Fruit fly (Drosophila melanogaster) whole organism, embryonic: ENCODE data around the gene CG10660.
A peak's percentile ranks its signal among the peaks of the same experiment; 100 is the strongest.

ENCODE experiments used
- Abd-B ChIP-seq: fragments of 200-800 bp; sonication (Bioruptor generic); optimal IDR thresholded peaks from 2 replicates; lab custom pipeline; 2018; ENCODE audit warnings: missing biosample characterization, mild to moderate bottlenecking, missing genetic modification characterization, moderate library complexity
- BEAF-32 ChIP-seq: fragments of 200-800 bp; sonication (Bioruptor generic); optimal IDR thresholded peaks from 3 replicates; lab custom pipeline; 2017; ENCODE audit warnings: missing biosample characterization, missing genetic modification characterization, mild to moderate bottlenecking, moderate library complexity, missing genetic modification reagents
- Blimp-1 ChIP-seq: fragments of 200-800 bp; sonication (Bioruptor generic); optimal IDR thresholded peaks from 3 replicates; lab custom pipeline; 2018; ENCODE audit warnings: missing biosample characterization, missing genetic modification characterization, mild to moderate bottlenecking, moderate library complexity, missing genetic modification reagents
- C15 ChIP-seq: fragments of 200-800 bp; sonication (Bioruptor generic); IDR thresholded peaks from 3 replicates; pipeline ENCODE4 v1.3.6; 2022; ENCODE audit warnings: missing biosample characterization, missing genetic modification characterization
- CG10959 ChIP-seq: fragments of 200-800 bp; sonication (Bioruptor generic); IDR thresholded peaks from 2 replicates; pipeline ENCODE4 v1.3.6; 2022; ENCODE audit warnings: missing biosample characterization, missing genetic modification characterization
- CG1233 ChIP-seq: fragments of 200-800 bp; sonication (Bioruptor generic); optimal IDR thresholded peaks from 4 replicates; lab custom pipeline; 2018; ENCODE audit warnings: missing biosample characterization, mild to moderate bottlenecking, missing genetic modification characterization
- CG13123 ChIP-seq: fragments of 200-800 bp; sonication (Bioruptor generic); optimal IDR thresholded peaks from 2 replicates; lab custom pipeline; 2016; ENCODE audit warnings: missing biosample characterization, missing genetic modification characterization
- CG14050 ChIP-seq: fragments of 200-800 bp; sonication (Bioruptor generic); IDR thresholded peaks from 3 replicates; pipeline ENCODE4 v1.3.6; 2022; ENCODE audit warnings: missing biosample characterization, missing genetic modification characterization
- CG1529 ChIP-seq: fragments of 200-800 bp; sonication (Bioruptor generic); optimal IDR thresholded peaks from 3 replicates; lab custom pipeline; 2018; ENCODE audit warnings: missing biosample characterization, missing genetic modification characterization
- CG17385 ChIP-seq: fragments of 200-800 bp; sonication (Bioruptor generic); optimal IDR thresholded peaks from 3 replicates; lab custom pipeline; 2018; ENCODE audit warnings: missing biosample characterization, mild to moderate bottlenecking, missing genetic modification characterization
- CG30403 ChIP-seq: fragments of 200-800 bp; sonication (Bioruptor generic); optimal IDR thresholded peaks from 3 replicates; lab custom pipeline; 2016; ENCODE audit warnings: missing biosample characterization, missing genetic modification characterization
- CG31224 ChIP-seq: fragments of 200-800 bp; sonication (Bioruptor generic); IDR thresholded peaks from 2 replicates; pipeline ENCODE4 v1.3.6; 2022; ENCODE audit warnings: missing biosample characterization, missing genetic modification characterization
- CG3281 ChIP-seq: fragments of 200-800 bp; sonication (Bioruptor generic); optimal IDR thresholded peaks from 3 replicates; lab custom pipeline; 2017; ENCODE audit warnings: missing biosample characterization, mild to moderate bottlenecking, missing genetic modification characterization
- CG33557 ChIP-seq: fragments of 200-800 bp; sonication (Bioruptor generic); optimal IDR thresholded peaks from 2 replicates; lab custom pipeline; 2019; ENCODE audit warnings: missing biosample characterization, mild to moderate bottlenecking, missing genetic modification characterization, moderate library complexity
- CG3838 ChIP-seq: fragments of 200-800 bp; sonication (Bioruptor generic); optimal IDR thresholded peaks from 3 replicates; lab custom pipeline; 2016; ENCODE audit warnings: missing biosample characterization, missing genetic modification characterization
- CG42726 ChIP-seq: fragments of 200-800 bp; sonication (Bioruptor generic); IDR thresholded peaks from 2 replicates; pipeline ENCODE4 v1.3.6; 2022; ENCODE audit warnings: missing biosample characterization, missing genetic modification characterization; ENCODE audit not compliant: partially characterized antibody
- CG4282 ChIP-seq: fragments of 200-800 bp; sonication (Bioruptor generic); optimal IDR thresholded peaks from 2 replicates; lab custom pipeline; 2016; ENCODE audit warnings: missing biosample characterization, missing genetic modification characterization
- CG6683 ChIP-seq: fragments of 200-800 bp; sonication (Bioruptor generic); optimal IDR thresholded peaks from 2 replicates; lab custom pipeline; 2017; ENCODE audit warnings: missing biosample characterization, mild to moderate bottlenecking, missing genetic modification characterization, missing genetic modification reagents
- CG7271 ChIP-seq: fragments of 200-800 bp; sonication (Bioruptor generic); optimal IDR thresholded peaks from 2 replicates; lab custom pipeline; 2018; ENCODE audit warnings: missing biosample characterization, mild to moderate bottlenecking, missing genetic modification characterization, moderate library complexity
- CG7963 ChIP-seq: fragments of 200-800 bp; sonication (Bioruptor generic); IDR thresholded peaks from 3 replicates; pipeline ENCODE4 v1.3.6; 2022; ENCODE audit warnings: missing biosample characterization, missing genetic modification characterization; ENCODE audit not compliant: partially characterized antibody
- CG8944 ChIP-seq: fragments of 200-800 bp; sonication (Bioruptor generic); optimal IDR thresholded peaks from 3 replicates; lab custom pipeline; 2016; ENCODE audit warnings: missing biosample characterization, missing genetic modification characterization
- CG9797 ChIP-seq: fragments of 200-800 bp; sonication (Bioruptor generic); optimal IDR thresholded peaks from 3 replicates; lab custom pipeline; 2018; ENCODE audit warnings: missing biosample characterization, mild to moderate bottlenecking, missing genetic modification characterization
- Eip74EF ChIP-seq, 2 experiments: fragments of 200-800 bp in 1 of 2; fragments of >200 bp in 1 of 2; sonication (Bioruptor generic) in 1 of 2; optimal IDR thresholded peaks; 2 replicates each; lab custom pipeline; 2017 to 2019; ENCODE audit warnings: missing biosample characterization in 2 of 2, missing genetic modification characterization in 2 of 2, mild to moderate bottlenecking in 1 of 2, moderate library complexity in 1 of 2
- HLH3B ChIP-seq: fragments of 200-800 bp; sonication (Bioruptor generic); IDR thresholded peaks from 2 replicates; pipeline ENCODE4 v1.3.6; 2022; ENCODE audit warnings: missing biosample characterization, missing genetic modification characterization
- Hey ChIP-seq: fragments of 200-800 bp; sonication (Bioruptor generic); optimal IDR thresholded peaks from 3 replicates; lab custom pipeline; 2018; ENCODE audit warnings: missing biosample characterization, mild to moderate bottlenecking, missing genetic modification characterization
- HmgZ ChIP-seq: fragments of 200-800 bp; sonication (Bioruptor generic); optimal IDR thresholded peaks from 2 replicates; lab custom pipeline; 2018; ENCODE audit warnings: missing biosample characterization, mild to moderate bottlenecking, missing genetic modification characterization
- Hr78 ChIP-seq, 2 experiments: fragments of 200-800 bp in 1 of 2; fragments of >200 bp in 1 of 2; sonication (Bioruptor generic) in 1 of 2; optimal IDR thresholded peaks; 2 replicates each; lab custom pipeline; 2017 to 2019; ENCODE audit warnings: missing biosample characterization in 2 of 2, missing genetic modification characterization in 2 of 2, mild to moderate bottlenecking in 1 of 2, moderate library complexity in 1 of 2
- Kr ChIP-seq: fragments of 200-800 bp; sonication (Bioruptor generic); optimal IDR thresholded peaks from 2 replicates; lab custom pipeline; 2017; ENCODE audit warnings: missing biosample characterization, mild to moderate bottlenecking, missing genetic modification characterization
- MTF-1 ChIP-seq: fragments of 200-800 bp; sonication (Bioruptor generic); optimal IDR thresholded peaks from 2 replicates; lab custom pipeline; 2018; ENCODE audit warnings: missing biosample characterization, mild to moderate bottlenecking, missing genetic modification characterization, borderline replicate concordance
- aop ChIP-seq: fragments of 200-800 bp; sonication (Bioruptor generic); IDR thresholded peaks from 2 replicates; pipeline ENCODE4 v1.3.6; 2022; ENCODE audit warnings: missing biosample characterization, missing genetic modification characterization
- ara ChIP-seq: fragments of 200-800 bp; sonication (Bioruptor generic); IDR thresholded peaks from 2 replicates; pipeline ENCODE4 v1.3.6; 2022; ENCODE audit warnings: missing biosample characterization, missing genetic modification characterization
- bbx ChIP-seq: fragments of 200-800 bp; sonication (Bioruptor generic); IDR thresholded peaks from 2 replicates; pipeline ENCODE4 v1.3.6; 2022; ENCODE audit warnings: missing biosample characterization, missing genetic modification characterization; ENCODE audit not compliant: partially characterized antibody
- fru ChIP-seq: fragments of >200 bp; optimal IDR thresholded peaks from 2 replicates; lab custom pipeline; 2017
- ftz-f1 ChIP-seq: fragments of 200-800 bp; sonication (Bioruptor generic); optimal IDR thresholded peaks from 2 replicates; lab custom pipeline; 2016; ENCODE audit warnings: missing biosample characterization, missing genetic modification characterization
- grau ChIP-seq: fragments of 200-800 bp; optimal IDR thresholded peaks from 3 replicates; lab custom pipeline; 2019; ENCODE audit warnings: missing biosample characterization, mild to moderate bottlenecking, missing genetic modification characterization, moderate library complexity
- insv ChIP-seq, 2 experiments: fragments of 200-800 bp; sonication (Bioruptor generic); optimal IDR thresholded peaks; 3 replicates each; lab custom pipeline; 2016 to 2018; ENCODE audit warnings: missing biosample characterization in 2 of 2, missing genetic modification characterization in 2 of 2
- ken ChIP-seq: fragments of 200-800 bp; sonication (Bioruptor generic); IDR thresholded peaks from 3 replicates; pipeline ENCODE4 v1.3.6; 2022; ENCODE audit warnings: missing biosample characterization, missing genetic modification characterization
- knrl ChIP-seq: fragments of 200-800 bp; sonication (Bioruptor generic); IDR thresholded peaks from 3 replicates; pipeline ENCODE4 v1.3.6; 2022; ENCODE audit warnings: missing biosample characterization, missing genetic modification characterization; ENCODE audit not compliant: partially characterized antibody
- org-1 ChIP-seq: fragments of 200-800 bp; sonication (Bioruptor generic); optimal IDR thresholded peaks from 2 replicates; lab custom pipeline; 2017; ENCODE audit warnings: missing biosample characterization, missing genetic modification characterization
- run ChIP-seq: fragments of 200-800 bp; sonication (Bioruptor generic); optimal IDR thresholded peaks from 3 replicates; lab custom pipeline; 2018; ENCODE audit warnings: missing biosample characterization, mild to moderate bottlenecking, missing genetic modification characterization
- salm ChIP-seq: fragments of 200-800 bp; sonication (Bioruptor generic); optimal IDR thresholded peaks from 2 replicates; lab custom pipeline; 2018; ENCODE audit warnings: missing biosample characterization, mild to moderate bottlenecking, missing genetic modification characterization
- schlank ChIP-seq: fragments of 200-800 bp; sonication (Bioruptor generic); optimal IDR thresholded peaks from 2 replicates; lab custom pipeline; 2018; ENCODE audit warnings: missing biosample characterization, mild to moderate bottlenecking, missing genetic modification characterization
- sd ChIP-seq: fragments of 200-800 bp; sonication (Bioruptor generic); optimal IDR thresholded peaks from 3 replicates; lab custom pipeline; 2018; ENCODE audit warnings: missing biosample characterization, mild to moderate bottlenecking, missing genetic modification characterization, moderate library complexity
- sens-2 ChIP-seq: fragments of 200-800 bp; sonication (Bioruptor generic); IDR thresholded peaks from 2 replicates; pipeline ENCODE4 v1.3.6; 2022; ENCODE audit warnings: missing biosample characterization, missing genetic modification characterization
- sr ChIP-seq: fragments of 200-800 bp; sonication (Bioruptor generic); IDR thresholded peaks from 3 replicates; pipeline ENCODE4 v1.3.6; 2022; ENCODE audit warnings: missing biosample characterization, missing genetic modification characterization
- ssp ChIP-seq: fragments of 200-800 bp; sonication (Bioruptor generic); IDR thresholded peaks from 2 replicates; pipeline ENCODE4 v1.3.6; 2022; ENCODE audit warnings: missing biosample characterization, missing genetic modification characterization
- sug ChIP-seq: fragments of 200-800 bp; optimal IDR thresholded peaks from 2 replicates; lab custom pipeline; 2019; ENCODE audit warnings: missing biosample characterization, mild to moderate bottlenecking, missing genetic modification characterization, moderate library complexity
- tna ChIP-seq: fragments of 200-800 bp; sonication (Bioruptor generic); IDR thresholded peaks from 2 replicates; pipeline ENCODE4 v1.3.6; 2022; ENCODE audit warnings: missing biosample characterization, missing genetic modification characterization; ENCODE audit not compliant: partially characterized antibody
- unpg ChIP-seq: fragments of 200-800 bp; sonication (Bioruptor generic); optimal IDR thresholded peaks from 3 replicates; lab custom pipeline; 2018; ENCODE audit warnings: missing biosample characterization, mild to moderate bottlenecking, missing genetic modification characterization, moderate library complexity

The CG10660 gene

dm6 chr3L:12523941-12524340 is 33.5 kb upstream of the CG10660 start, which contains the start of the genes ver and Gcn5 (continued):
- TF ChIP-seq sug (tag; lab: Kevin White, UChicago) = peak; percentile 84
- peak; percentile 73 for TF ChIP-seq schlank (tag; lab: Kevin White, UChicago)
- peak; percentile 77 for TF ChIP-seq CG33557 (GFP tag; lab: Kevin White, UChicago)
- TF ChIP-seq salm (tag; lab: Kevin White, UChicago) = peak; percentile 74
- TF ChIP-seq CG7963 (GFP tag; lab: Robert Waterston, UW) = no peak
- TF ChIP-seq CG31224 = peak; percentile 86
- TF ChIP-seq CG1233 = peak; percentile 90
- TF ChIP-seq sr (GFP tag; lab: Robert Waterston, UW) = peak; percentile 75; the same call in 2 of the 3 replicates
- no peak for TF ChIP-seq CG42726
- TF ChIP-seq unpg (GFP tag; lab: Kevin White, UChicago) = peak; percentile 90
- peak; percentile 93 for TF ChIP-seq HmgZ (tag; lab: Kevin White, UChicago)
- peak; percentile 71 for TF ChIP-seq MTF-1
- no peak for TF ChIP-seq fru (lab: Kevin White, UChicago)
- peak; percentile 93 for TF ChIP-seq CG30403 (GFP tag; lab: Kevin White, UChicago)
- no peak for TF ChIP-seq knrl
- TF ChIP-seq sens-2 (GFP tag; lab: Robert Waterston, UW) = peak; percentile 82; the same call in 1 of the 2 replicates
- peak; percentile 33 for TF ChIP-seq Hey (tag; lab: Kevin White, UChicago)
- peak; percentile 72 for TF ChIP-seq CG6683 (GFP tag; lab: Kevin White, UChicago)
- peak; percentile 79 for TF ChIP-seq CG8944 (GFP tag; lab: Kevin White, UChicago)
- TF ChIP-seq ara (GFP tag; lab: Robert Waterston, UW) = peak; percentile 89
- no peak for TF ChIP-seq sd (tag; lab: Kevin White, UChicago)
- peak; percentile 84 for TF ChIP-seq CG1529 (GFP tag; lab: Kevin White, UChicago)
- TF ChIP-seq Eip74EF (GFP tag; optimal IDR thresholded peaks at IDR 0.05; lab: Kevin White, UChicago) = peak in 1 of 2 experiments; percentile 81
- peak; percentile 70 for TF ChIP-seq CG3838 (GFP tag; lab: Kevin White, UChicago)
- TF ChIP-seq Hr78 (GFP tag; optimal IDR thresholded peaks at IDR 0.05; lab: Kevin White, UChicago) = no peak
- no peak for TF ChIP-seq Kr (GFP tag; lab: Kevin White, UChicago)
- TF ChIP-seq Abd-B (GFP tag; lab: Kevin White, UChicago) = peak; percentile 90
- TF ChIP-seq Blimp-1 (GFP tag; lab: Kevin White, UChicago) = peak; percentile 89
- peak; percentile 89 for TF ChIP-seq grau (tag; lab: Kevin White, UChicago)
- TF ChIP-seq run (tag; lab: Kevin White, UChicago) = peak; percentile 75
- TF ChIP-seq C15 (GFP tag; lab: Robert Waterston, UW) = peak; percentile 87; the same call in 2 of the 3 replicates
- peak; percentile 94 for TF ChIP-seq ken (GFP tag; lab: Robert Waterston, UW)
- peak; percentile 85 for TF ChIP-seq org-1 (GFP tag; lab: Kevin White, UChicago)
- TF ChIP-seq BEAF-32 (GFP tag; lab: Kevin White, UChicago) = peak; percentile 39
- TF ChIP-seq insv (GFP tag; optimal IDR thresholded peaks at IDR 0.05; lab: Kevin White, UChicago) = peak in 1 of 2 experiments; percentile 54
- TF ChIP-seq ftz-f1 = peak; percentile 32
- peak; percentile 88 for TF ChIP-seq CG17385 (GFP tag; lab: Kevin White, UChicago)
- no peak for TF ChIP-seq tna (GFP tag; lab: Robert Waterston, UW)
- peak; percentile 67 for TF ChIP-seq CG9797 (GFP tag; lab: Kevin White, UChicago)
- TF ChIP-seq HLH3B (GFP tag; lab: Robert Waterston, UW) = peak; percentile 92
- peak; percentile 86 for TF ChIP-seq ssp (GFP tag; lab: Robert Waterston, UW)
- TF ChIP-seq CG14050 (GFP tag; lab: Robert Waterston, UW) = peak; percentile 93
- 0 out of 2 replicates have a peak, but pooled peaks have one; percentile 52 for TF ChIP-seq aop
- TF ChIP-seq CG13123 (GFP tag; lab: Kevin White, UChicago) = peak; percentile 70
- peak; percentile 70 for TF ChIP-seq CG7271 (tag; lab: Kevin White, UChicago)
- peak; percentile 10 for TF ChIP-seq CG4282 (GFP tag; lab: Kevin White, UChicago)
- TF ChIP-seq CG10959 (GFP tag; lab: Robert Waterston, UW) = peak; percentile 85
- peak; percentile 96 for TF ChIP-seq CG3281 (GFP tag; lab: Kevin White, UChicago)
- 0 out of 2 replicates have a peak, but pooled peaks have one; percentile 13 for TF ChIP-seq bbx (GFP tag; lab: Robert Waterston, UW)
